Fruit fly (Drosophila melanogaster): ENCODE data around the gene Marf.

Marf gene

DNA sequence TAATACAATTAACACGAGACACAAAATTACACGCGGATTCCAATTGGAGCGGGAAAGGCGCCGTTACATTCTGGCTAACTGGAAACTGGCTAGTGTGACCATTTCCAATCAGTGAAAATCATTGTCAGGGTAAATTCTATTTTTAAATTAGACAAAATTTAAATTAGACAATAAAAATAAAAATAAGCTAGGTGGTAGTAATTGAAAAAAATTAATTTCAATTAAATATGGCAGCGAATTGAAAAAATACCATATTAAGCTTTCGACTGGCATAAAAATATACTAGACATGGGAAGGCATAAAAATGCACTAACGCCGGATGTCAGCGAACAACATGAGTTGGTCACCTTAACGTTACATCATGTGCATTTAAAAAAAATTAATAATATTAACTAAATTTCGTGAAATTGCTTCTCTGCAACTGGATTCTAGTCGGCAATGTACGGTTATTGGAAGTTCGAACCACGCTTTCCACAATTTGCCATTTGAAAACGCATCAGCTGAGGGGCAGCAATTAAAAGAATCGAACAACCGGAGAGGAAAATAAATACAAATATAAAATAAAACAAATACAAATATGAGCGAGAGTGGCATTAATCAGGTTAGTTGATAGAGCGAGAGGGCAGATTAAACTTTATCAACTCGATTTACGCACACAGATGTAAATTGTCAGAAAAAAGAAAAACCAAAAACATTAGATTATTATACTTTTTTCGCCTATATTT lies at the start of gene Marf, which contains the start of gene swa (continued):
- TF ChIP-seq otp (GFP tag; IDR thresholded peaks at IDR 0.05) (no peak), NfI (GFP tag; optimal IDR thresholded peaks at IDR 0.05) (no peak), Sin3A (optimal IDR thresholded peaks at IDR 0.05) (peak; percentile 18), lilli (GFP tag; optimal IDR thresholded peaks at IDR 0.05) (no peak), phol (tag; optimal IDR thresholded peaks at IDR 0.05) (peak; percentile 52), CG1602 (GFP tag; optimal IDR thresholded peaks at IDR 0.05) (no peak), Dp (GFP tag; optimal IDR thresholded peaks at IDR 0.05) (peak; percentile 57), bowl (GFP tag; IDR thresholded peaks at IDR 0.05) (no peak), tup (GFP tag; optimal IDR thresholded peaks at IDR 0.05) (no peak), CG9797 (GFP tag; optimal IDR thresholded peaks at IDR 0.05) (peak; percentile 71), CG17568 (GFP tag; optimal IDR thresholded peaks at IDR 0.05) (no peak), ro (GFP tag; IDR thresholded peaks at IDR 0.05) (no peak), gem (tag; optimal IDR thresholded peaks at IDR 0.05) (no peak), stc (GFP tag; IDR thresholded peaks at IDR 0.05) (no peak), CG15601 (tag; optimal IDR thresholded peaks at IDR 0.05) (no peak), jigr1 (GFP tag; IDR thresholded peaks at IDR 0.05) (no peak), CG4617 (GFP tag; optimal IDR thresholded peaks at IDR 0.05; ENCODE audit: borderline replicate concordance) (peak; percentile 39), MBD-R2 (GFP tag; IDR thresholded peaks at IDR 0.05) (0 out of 2 replicates have a peak, but pooled peaks have one; percentile 37), CG6854 (GFP tag; optimal IDR thresholded peaks at IDR 0.05) (no peak), CG7839 (tag; optimal IDR thresholded peaks at IDR 0.05) (no peak), lmd (GFP tag; IDR thresholded peaks at IDR 0.05) (no peak), tio (GFP tag; optimal IDR thresholded peaks at IDR 0.05) (no peak), CG11696 (GFP tag; IDR thresholded peaks at IDR 0.05) (no peak), chn (GFP tag; optimal IDR thresholded peaks at IDR 0.05) (no peak), CG7987 (GFP tag; optimal IDR thresholded peaks at IDR 0.05) (no peak), sens (GFP tag) (no peak), stwl (tag; optimal IDR thresholded peaks at IDR 0.05) (peak; percentile 97), CG6272 (GFP tag; IDR thresholded peaks at IDR 0.05) (no peak), CG4820 (GFP tag; optimal IDR thresholded peaks at IDR 0.05) (no peak), Ets97D (GFP tag; optimal IDR thresholded peaks at IDR 0.05) (peak; percentile 6), seq (GFP tag; IDR thresholded peaks at IDR 0.05) (no peak), Poxn (GFP tag; IDR thresholded peaks at IDR 0.05) (no peak), Lpt (GFP tag; optimal IDR thresholded peaks at IDR 0.05) (no peak), NK7.1 (GFP tag; optimal IDR thresholded peaks at IDR 0.05) (no peak), CG18619 (GFP tag; optimal IDR thresholded peaks at IDR 0.05) (no peak), Doc2 (GFP tag; IDR thresholded peaks at IDR 0.05) (no peak), Rfx (GFP tag; IDR thresholded peaks at IDR 0.05) (no peak), ato (GFP tag; IDR thresholded peaks at IDR 0.05; ENCODE audit: partially characterized antibody) (no peak), CG4328 (GFP tag; optimal IDR thresholded peaks at IDR 0.05) (no peak), CG9817 (tag; optimal IDR thresholded peaks at IDR 0.05) (no peak), CG4854 (GFP tag; optimal IDR thresholded peaks at IDR 0.05) (no peak), CG18599 (GFP tag; optimal IDR thresholded peaks at IDR 0.05) (no peak), Stat92E (GFP tag; optimal IDR thresholded peaks at IDR 0.05) (no peak), CG12391 (tag; optimal IDR thresholded peaks at IDR 0.05) (peak; percentile 10), hbn (GFP tag; IDR thresholded peaks at IDR 0.05; ENCODE audit: partially characterized antibody) (peak; percentile 30), Abd-B (GFP tag; optimal IDR thresholded peaks at IDR 0.05) (no peak), CG10565 (GFP tag; optimal IDR thresholded peaks at IDR 0.05) (no peak), Optix (GFP tag; IDR thresholded peaks at IDR 0.05) (no peak), pfk (GFP tag; optimal IDR thresholded peaks at IDR 0.05) (no peak), prd (optimal IDR thresholded peaks at IDR 0.05) (no peak), prd (GFP tag; IDR thresholded peaks at IDR 0.05) (no peak)

All from whole organism, embryonic.